Worm (Caenorhabditis elegans) whole organism, L1 larva: ENCODE data around the gene ZK856.14.

Experiments used
- C04F5.9 ChIP-seq: sonication (generic microtip); optimal IDR thresholded peaks from 2 replicates; lab custom pipeline; 2016; ENCODE audit warnings: missing genetic modification characterization, missing compliant biosample characterization
- C34B4.2 ChIP-seq: sonication (generic microtip); optimal IDR thresholded peaks from 2 replicates; lab custom pipeline; 2017; ENCODE audit warnings: mild to moderate bottlenecking, missing genetic modification characterization, missing compliant biosample characterization
- F16B12.6 ChIP-seq: fragments of 150-350 bp; optimal IDR thresholded peaks from 2 replicates; lab custom pipeline; 2014; ENCODE audit warnings: missing biosample characterization, missing genetic modification characterization
- Y116A8C.19 ChIP-seq: sonication (generic microtip); optimal IDR thresholded peaks from 2 replicates; lab custom pipeline; 2016; ENCODE audit warnings: missing compliant biosample characterization, missing genetic modification characterization, borderline replicate concordance
- aly-2 ChIP-seq: fragments of 150-350 bp; optimal IDR thresholded peaks from 2 replicates; lab custom pipeline; 2014; ENCODE audit warnings: missing biosample characterization, missing genetic modification characterization
- ama-1 ChIP-seq: fragments of 150-350 bp; optimal IDR thresholded peaks from 2 replicates; lab custom pipeline; 2014
- blmp-1 ChIP-seq: fragments of 150-350 bp; optimal IDR thresholded peaks from 2 replicates; lab custom pipeline; 2014; ENCODE audit warnings: missing biosample characterization, missing genetic modification characterization
- ceh-82 ChIP-seq, 3 experiments: fragments of 150-350 bp in 1 of 3; sonication (generic microtip) in 2 of 3; optimal IDR thresholded peaks; 2 replicates each; lab custom pipeline; 2014 to 2017; ENCODE audit warnings: missing biosample characterization in 3 of 3, missing genetic modification characterization in 3 of 3
- ceh-88 ChIP-seq: fragments of 200-800 bp; sonication (Bioruptor generic); IDR thresholded peaks from 2 replicates; pipeline ENCODE4 v1.3.6; 2022; ENCODE audit warnings: missing genetic modification characterization, missing compliant biosample characterization
- ceh-90 ChIP-seq: sonication (generic microtip); optimal IDR thresholded peaks from 2 replicates; lab custom pipeline; 2016; ENCODE audit warnings: missing genetic modification characterization, missing compliant biosample characterization
- ces-1 ChIP-seq: fragments of 150-350 bp; optimal IDR thresholded peaks from 2 replicates; lab custom pipeline; 2014; ENCODE audit warnings: missing biosample characterization, missing genetic modification reagents, missing genetic modification characterization
- dsc-1 ChIP-seq: sonication (generic microtip); optimal IDR thresholded peaks from 2 replicates; lab custom pipeline; 2016; ENCODE audit warnings: mild to moderate bottlenecking, missing genetic modification characterization, missing compliant biosample characterization
- efl-1 ChIP-seq, 4 experiments: fragments of 150-350 bp; optimal IDR thresholded peaks in 3 of 4; peaks in 1 of 4; 1 replicate in 1 of 4; 2 replicates in 3 of 4; lab custom pipeline; 2014; ENCODE audit warnings: missing biosample characterization in 2 of 4, missing genetic modification characterization in 2 of 4, missing genetic modification reagents in 2 of 4
- efl-3 ChIP-seq: fragments of 200-800 bp; sonication (Bioruptor generic); optimal IDR thresholded peaks from 2 replicates; lab custom pipeline; 2018; ENCODE audit warnings: mild to moderate bottlenecking, missing genetic modification characterization, missing compliant biosample characterization
- egl-13 ChIP-seq: sonication (generic microtip); optimal IDR thresholded peaks from 2 replicates; lab custom pipeline; 2016; ENCODE audit warnings: missing genotype, missing genetic modification reagents, missing genetic modification characterization, missing compliant biosample characterization
- egl-27 ChIP-seq, 2 experiments: fragments of 150-350 bp in 1 of 2; sonication (generic microtip); optimal IDR thresholded peaks; 3 replicates each; lab custom pipeline; 2017 to 2018; ENCODE audit warnings: missing biosample characterization in 2 of 2, missing genetic modification characterization in 2 of 2, missing genetic modification reagents in 2 of 2
- fkh-10 ChIP-seq: sonication (generic microtip); optimal IDR thresholded peaks from 2 replicates; lab custom pipeline; 2017; ENCODE audit warnings: missing biosample characterization, missing genetic modification reagents, missing genetic modification characterization
- hpl-2 ChIP-seq: fragments of 150-350 bp; optimal IDR thresholded peaks from 2 replicates; lab custom pipeline; 2014; ENCODE audit warnings: missing biosample characterization, missing genetic modification reagents, missing genetic modification characterization
- irx-1 ChIP-seq: sonication (generic microtip); optimal IDR thresholded peaks from 2 replicates; lab custom pipeline; 2016; ENCODE audit warnings: missing genetic modification characterization, missing compliant biosample characterization
- isw-1 ChIP-seq: fragments of 200-800 bp; sonication (Bioruptor generic); IDR thresholded peaks from 2 replicates; pipeline ENCODE4 v1.3.6; 2022; ENCODE audit warnings: missing genetic modification characterization, missing compliant biosample characterization
- lin-13 ChIP-seq: fragments of 150-350 bp; optimal IDR thresholded peaks from 2 replicates; lab custom pipeline; 2014; ENCODE audit warnings: missing biosample characterization, missing genetic modification reagents, missing genetic modification characterization
- lin-14 ChIP-seq: fragments of 200-800 bp; sonication (Bioruptor generic); optimal IDR thresholded peaks from 2 replicates; lab custom pipeline; 2018; ENCODE audit warnings: mild to moderate bottlenecking, missing genetic modification characterization, moderate library complexity, missing compliant biosample characterization
- lin-15B ChIP-seq: fragments of 150-350 bp; sonication (generic microtip); optimal IDR thresholded peaks from 3 replicates; lab custom pipeline; 2014; ENCODE audit warnings: missing biosample characterization, missing genetic modification characterization
- lir-3 ChIP-seq: sonication (generic microtip); optimal IDR thresholded peaks from 2 replicates; lab custom pipeline; 2016; ENCODE audit warnings: mild to moderate bottlenecking, missing genetic modification characterization, moderate library complexity, missing compliant biosample characterization; ENCODE audit not compliant: poor library complexity
- lsy-2 ChIP-seq, 2 experiments: fragments of 150-350 bp; optimal IDR thresholded peaks; 2 replicates each; lab custom pipeline; 2014; ENCODE audit warnings: missing biosample characterization in 2 of 2, missing genetic modification characterization in 2 of 2
- mdl-1 ChIP-seq, 2 experiments: fragments of 150-350 bp; optimal IDR thresholded peaks; 2 replicates each; lab custom pipeline; 2014 to 2017; ENCODE audit warnings: missing biosample characterization in 2 of 2, missing genetic modification characterization in 2 of 2, inconsistent platforms in 1 of 2
- mef-2 ChIP-seq: fragments of 150-350 bp; optimal IDR thresholded peaks from 2 replicates; lab custom pipeline; 2014; ENCODE audit warnings: missing biosample characterization, missing genetic modification characterization
- nhr-20 ChIP-seq: sonication (generic microtip); optimal IDR thresholded peaks from 2 replicates; lab custom pipeline; 2016; ENCODE audit warnings: mild to moderate bottlenecking, missing genetic modification characterization, missing compliant biosample characterization
- nhr-28 ChIP-seq: fragments of 150-350 bp; optimal IDR thresholded peaks from 2 replicates; lab custom pipeline; 2014; ENCODE audit warnings: missing biosample characterization, missing genetic modification characterization
- nhr-47 ChIP-seq: sonication (generic microtip); optimal IDR thresholded peaks from 2 replicates; lab custom pipeline; 2016; ENCODE audit warnings: mild to moderate bottlenecking, missing genetic modification characterization, moderate library complexity, missing compliant biosample characterization
- nhr-71 ChIP-seq: sonication (generic microtip); optimal IDR thresholded peaks from 2 replicates; lab custom pipeline; 2016; ENCODE audit warnings: mild to moderate bottlenecking, missing genetic modification characterization, moderate library complexity, missing compliant biosample characterization
- nhr-84 ChIP-seq: sonication (generic microtip); optimal IDR thresholded peaks from 2 replicates; lab custom pipeline; 2017; ENCODE audit warnings: missing biosample characterization, missing genetic modification characterization
- snu-23 ChIP-seq: sonication (generic microtip); optimal IDR thresholded peaks from 2 replicates; lab custom pipeline; 2016; ENCODE audit warnings: missing genetic modification characterization, missing compliant biosample characterization
- sptf-1 ChIP-seq: fragments of 150-350 bp; optimal IDR thresholded peaks from 2 replicates; lab custom pipeline; 2014; ENCODE audit warnings: missing biosample characterization, missing genetic modification characterization
- sup-37 ChIP-seq: fragments of 200-800 bp; sonication (Bioruptor generic); optimal IDR thresholded peaks from 2 replicates; lab custom pipeline; 2018; ENCODE audit warnings: mild to moderate bottlenecking, missing genetic modification characterization, missing compliant biosample characterization
- tbx-2 ChIP-seq: sonication (generic microtip); optimal IDR thresholded peaks from 2 replicates; lab custom pipeline; 2016; ENCODE audit warnings: missing genetic modification characterization, missing compliant biosample characterization
- unc-62 ChIP-seq: fragments of 150-350 bp; optimal IDR thresholded peaks from 2 replicates; lab custom pipeline; 2014; ENCODE audit warnings: missing biosample characterization, missing genetic modification reagents, missing genetic modification characterization
- unc-86 ChIP-seq: sonication (generic microtip); optimal IDR thresholded peaks from 2 replicates; lab custom pipeline; 2016; ENCODE audit warnings: missing genetic modification characterization, missing compliant biosample characterization
- vab-15 ChIP-seq: sonication (generic microtip); optimal IDR thresholded peaks from 2 replicates; lab custom pipeline; 2017; ENCODE audit warnings: missing genotype, mild to moderate bottlenecking, missing genetic modification characterization, missing compliant biosample characterization
- xbp-1 ChIP-seq: sonication (generic microtip); optimal IDR thresholded peaks from 2 replicates; lab custom pipeline; 2016; ENCODE audit warnings: missing genetic modification characterization, missing compliant biosample characterization
- zip-4 ChIP-seq: fragments of 200-800 bp; sonication (Bioruptor generic); optimal IDR thresholded peaks from 2 replicates; lab custom pipeline; 2018; ENCODE audit warnings: mild to moderate bottlenecking, missing genetic modification characterization, moderate library complexity, missing compliant biosample characterization
- ztf-11 ChIP-seq, 2 experiments: sonication (generic microtip); optimal IDR thresholded peaks; 2 replicates each; lab custom pipeline; 2016 to 2017; ENCODE audit warnings: missing genetic modification characterization in 2 of 2, missing biosample characterization in 1 of 2, missing compliant biosample characterization in 1 of 2

The ZK856.14 gene

ce11 chrV:10216724-10217123 is at the start of gene ZK856.14:
Gene ZK856.14 (plus strand): TSS chrV:10217024.
- TF ChIP-seq lin-14 (GFP tag; lab: Kevin White, UChicago) (no peak), tbx-2 (tag; lab: Kevin White, UChicago) (no peak), lin-13 (GFP tag; lab: Kevin White, UChicago) (no peak), C04F5.9 (no peak), nhr-84 (no peak), lin-15B (no peak), dsc-1 (tag; lab: Kevin White, UChicago) (no peak), isw-1 (GFP tag; lab: Robert Waterston, UW) (no peak), lsy-2 (tag; optimal IDR thresholded peaks at IDR 0.05; lab: Kevin White, UChicago) (no peak), hpl-2 (GFP tag; lab: Kevin White, UChicago) (no peak), irx-1 (no peak), ceh-90 (no peak), F16B12.6 (tag; lab: Kevin White, UChicago) (no peak)

ce11 chrV:10168870-10169269 is 48.0 kb upstream of the ZK856.14 start:
- TF ChIP-seq aly-2 (tag; lab: Kevin White, UChicago) (peak; percentile 34), vab-15 (no peak), nhr-20 (tag; lab: Kevin White, UChicago) (no peak), C34B4.2 (tag; lab: Kevin White, UChicago) (no peak), Y116A8C.19 (tag; lab: Kevin White, UChicago) (no peak), ama-1 (lab: Kevin White, UChicago) (no peak), zip-4 (GFP tag; lab: Kevin White, UChicago) (no peak), xbp-1 (tag; lab: Kevin White, UChicago) (no peak), egl-27 (tag; optimal IDR thresholded peaks at IDR 0.05; lab: Kevin White, UChicago) (no peak), sup-37 (GFP tag; lab: Kevin White, UChicago) (no peak), sptf-1 (tag; lab: Kevin White, UChicago) (no peak), mef-2 (tag; lab: Kevin White, UChicago) (no peak), lir-3 (tag; lab: Kevin White, UChicago) (no peak), ceh-82 (tag; optimal IDR thresholded peaks at IDR 0.05; lab: Kevin White, UChicago) (no peak), nhr-28 (tag; lab: Kevin White, UChicago) (no peak), unc-62 (GFP tag; lab: Kevin White, UChicago) (no peak), unc-86 (tag; lab: Kevin White, UChicago) (no peak), efl-1 (optimal IDR thresholded peaks at IDR 0.05; lab: Kevin White, UChicago) (no peak), efl-1 (GFP tag; optimal IDR thresholded peaks at IDR 0.05 in 1 of 2; lab: Kevin White, UChicago) (no peak), C04F5.9 (no peak), nhr-47 (peak; percentile 41), lin-13 (GFP tag; lab: Kevin White, UChicago) (no peak), efl-3 (GFP tag; lab: Kevin White, UChicago) (no peak), blmp-1 (tag; lab: Kevin White, UChicago) (no peak), ces-1 (GFP tag; lab: Kevin White, UChicago) (no peak), tbx-2 (tag; lab: Kevin White, UChicago) (no peak), ceh-88 (GFP tag; lab: Robert Waterston, UW) (no peak), nhr-71 (peak; percentile 13), mdl-1 (tag; optimal IDR thresholded peaks at IDR 0.05; lab: Kevin White, UChicago) (no peak), snu-23 (GFP tag; lab: Kevin White, UChicago) (no peak), fkh-10 (no peak), lsy-2 (tag; optimal IDR thresholded peaks at IDR 0.05; lab: Kevin White, UChicago) (peak in 1 of 2 experiments; percentile 16), ztf-11 (tag; optimal IDR thresholded peaks at IDR 0.05; lab: Kevin White, UChicago) (no peak), egl-13 (tag; lab: Kevin White, UChicago) (no peak)
- TF ChIP-seq, all 84 proteins: peak for 4
